Worm (Caenorhabditis elegans): ENCODE results near the gene nep-1.

Gene nep-1

DNA sequence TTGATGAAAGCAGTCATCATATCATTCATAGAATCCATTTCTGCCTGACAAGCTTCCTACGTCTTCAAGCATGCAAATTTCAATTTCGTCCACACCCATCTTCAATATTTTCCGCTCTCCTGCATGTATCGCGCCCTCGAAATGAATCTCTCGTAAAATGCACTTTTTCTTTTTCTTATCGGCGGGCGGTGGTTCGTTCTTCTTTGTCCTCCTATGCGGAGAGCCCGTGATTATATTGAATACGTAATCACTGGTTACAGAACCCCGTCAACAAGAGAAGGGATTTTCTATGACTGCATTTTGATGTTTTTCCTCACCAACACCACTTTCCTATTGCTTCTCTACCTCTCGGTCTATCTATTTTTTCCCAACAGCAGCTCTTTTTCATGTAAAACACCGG lies 20.4 kb downstream of the nep-1 start (continued):
- TF ChIP-seq nhr-48 (tag; optimal IDR thresholded peaks at IDR 0.05) (no peak), nhr-28 (tag; optimal IDR thresholded peaks at IDR 0.05) (no peak), unc-130 (GFP tag; optimal IDR thresholded peaks at IDR 0.05) (no peak), pqm-1 (tag; optimal IDR thresholded peaks at IDR 0.05) (no peak), daf-8 (GFP tag; IDR thresholded peaks at IDR 0.05) (no peak), hlh-11 (tag; optimal IDR thresholded peaks at IDR 0.05) (peak; percentile 36), F44E2.7 (GFP tag; IDR thresholded peaks at IDR 0.05) (no peak), Y48G9A.11 (GFP tag; IDR thresholded peaks at IDR 0.05) (no peak), daf-19 (GFP tag; conservative IDR thresholded peaks at IDR 0.05) (0 out of 2 replicates have a peak, but pooled peaks have one; percentile 14), F37D6.2 (tag; optimal IDR thresholded peaks at IDR 0.05) (no peak), lin-29 (GFP tag; IDR thresholded peaks at IDR 0.05) (no peak), nhr-41 (GFP tag; IDR thresholded peaks at IDR 0.05) (no peak), F49E8.2 (tag; optimal IDR thresholded peaks at IDR 0.05; ENCODE audit: borderline replicate concordance) (no peak), nhr-10 (tag; optimal IDR thresholded peaks at IDR 0.05) (no peak), lin-39 (tag; optimal IDR thresholded peaks at IDR 0.05) (no peak), spr-3 (GFP tag; optimal IDR thresholded peaks at IDR 0.05) (no peak), mdl-1 (tag; optimal IDR thresholded peaks at IDR 0.05) (no peak), dve-1 (tag; optimal IDR thresholded peaks at IDR 0.05; ENCODE audit: insufficient read depth) (peak; percentile 17), set-16 (GFP tag; IDR thresholded peaks at IDR 0.05) (no peak)

DNA sequence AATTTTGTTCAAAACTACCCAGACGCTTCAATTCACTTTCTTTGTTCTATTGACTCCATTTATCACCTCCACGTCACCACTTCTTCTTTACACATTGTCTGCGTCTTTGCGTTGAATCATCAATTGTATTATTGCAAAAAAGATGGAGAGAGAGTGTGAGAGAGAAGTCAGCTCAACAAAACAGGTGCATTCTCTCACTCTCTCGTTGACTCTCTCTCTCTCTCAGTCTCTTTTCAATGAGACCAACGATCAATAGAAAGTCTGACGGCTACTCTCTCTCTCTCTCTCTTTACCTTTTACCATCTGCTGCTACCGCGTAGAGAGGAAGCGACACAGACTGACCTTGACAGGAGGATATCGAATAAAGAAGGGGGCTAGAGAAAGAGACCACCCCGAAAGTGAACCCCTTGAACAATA lies 21.2 kb downstream of the nep-1 start:
- no peak for TF ChIP-seq T20F7.1 (GFP tag; optimal IDR thresholded peaks at IDR 0.05)
- TF ChIP-seq hmg-1.1 (GFP tag; IDR thresholded peaks at IDR 0.05) = peak; percentile 72
- no peak for TF ChIP-seq daf-19 (GFP tag; conservative IDR thresholded peaks at IDR 0.05)
- TF ChIP-seq D1046.2 (GFP tag; IDR thresholded peaks at IDR 0.05) = no peak
- no peak for TF ChIP-seq attf-4 (tag; optimal IDR thresholded peaks at IDR 0.05)
- no peak for TF ChIP-seq vab-7 (GFP tag; IDR thresholded peaks at IDR 0.05)
- TF ChIP-seq lsy-2 (tag; optimal IDR thresholded peaks at IDR 0.05) = peak; percentile 82 to 83
- TF ChIP-seq nhr-111 (GFP tag; optimal IDR thresholded peaks at IDR 0.05) = no peak
- peak; percentile 45; the same call in 1 of the 2 replicates for TF ChIP-seq lin-38 (GFP tag; IDR thresholded peaks at IDR 0.05)
- TF ChIP-seq ces-1 (GFP tag; optimal IDR thresholded peaks at IDR 0.05) = peak; percentile 14
- peak; percentile 86 for TF ChIP-seq nhr-11 (tag; optimal IDR thresholded peaks at IDR 0.05)
- peak; percentile 45 for TF ChIP-seq arid-1 (GFP tag; conservative IDR thresholded peaks at IDR 0.05)
- peak; percentile 96 for TF ChIP-seq nhr-6 (tag; optimal IDR thresholded peaks at IDR 0.05)
- TF ChIP-seq ztf-7 (tag; optimal IDR thresholded peaks at IDR 0.05) = no peak
- no peak for TF ChIP-seq R02D3.7 (tag; optimal IDR thresholded peaks at IDR 0.05)
- TF ChIP-seq nhr-41 (GFP tag; IDR thresholded peaks at IDR 0.05) = no peak
- no peak for TF ChIP-seq daf-12 (tag; optimal IDR thresholded peaks at IDR 0.05)
- 0 out of 2 replicates have a peak, but pooled peaks have one; percentile 64 for TF ChIP-seq Y75B8A.6 (GFP tag; IDR thresholded peaks at IDR 0.05)
- TF ChIP-seq Y48G9A.11 (GFP tag; IDR thresholded peaks at IDR 0.05) = no peak
- TF ChIP-seq daf-16 (GFP tag; optimal IDR thresholded peaks at IDR 0.05) = peak in 1 of 2 experiments; percentile 48
- TF ChIP-seq daf-16 (tag; optimal IDR thresholded peaks at IDR 0.05) = peak; percentile 76
- peak; percentile 85 for TF ChIP-seq dmd-6 (GFP tag; IDR thresholded peaks at IDR 0.05)
- 0 out of 2 replicates have a peak, but pooled peaks have one; percentile 45 for TF ChIP-seq php-3 (GFP tag; IDR thresholded peaks at IDR 0.05)
- TF ChIP-seq aly-2 (tag; optimal IDR thresholded peaks at IDR 0.05) = no peak
- TF ChIP-seq ztf-11 (tag; optimal IDR thresholded peaks at IDR 0.05) = no peak
- TF ChIP-seq lin-39 (tag; optimal IDR thresholded peaks at IDR 0.05) = no peak
- TF ChIP-seq ama-1 (optimal IDR thresholded peaks at IDR 0.05) = peak; percentile 88
- TF ChIP-seq hlh-30 (tag; optimal IDR thresholded peaks at IDR 0.05; ENCODE audit: insufficient read depth) = peak; percentile 76
- TF ChIP-seq F10B5.3 (tag; optimal IDR thresholded peaks at IDR 0.05) = no peak
- TF ChIP-seq snpc-4 (tag; optimal IDR thresholded peaks at IDR 0.05) = no peak
- peak; percentile 9 for TF ChIP-seq nhr-237 (tag; optimal IDR thresholded peaks at IDR 0.05)
- no peak for TF ChIP-seq dmd-8 (GFP tag; IDR thresholded peaks at IDR 0.05)
- peak; percentile 37 for TF ChIP-seq fkh-10 (GFP tag; optimal IDR thresholded peaks at IDR 0.05)
- peak; percentile 78 for TF ChIP-seq mxl-3 (GFP tag; optimal IDR thresholded peaks at IDR 0.05)
- peak; percentile 80 for TF ChIP-seq rbr-2 (tag; optimal IDR thresholded peaks at IDR 0.05)
- peak; percentile 64 for TF ChIP-seq fos-1 (tag; optimal IDR thresholded peaks at IDR 0.05)
- no peak for TF ChIP-seq Y105C5A.15 (GFP tag; IDR thresholded peaks at IDR 0.05)
